Fruit fly (Drosophila melanogaster): ENCODE results near the gene tzn.

tzn gene

dm6 chr3L:20769350-20769749, 29.1 kb upstream of the tzn start, which contains the start of the genes CG4074 and CG4186 (continued):
- TF ChIP-seq CG11504 (tag; optimal IDR thresholded peaks at IDR 0.05) (no peak), CG12391 (tag; optimal IDR thresholded peaks at IDR 0.05) (peak; percentile 9), disco-r (GFP tag; optimal IDR thresholded peaks at IDR 0.05) (no peak), CG9609 (GFP tag; optimal IDR thresholded peaks at IDR 0.05) (no peak), CG8944 (GFP tag; optimal IDR thresholded peaks at IDR 0.05) (no peak), kni (GFP tag; optimal IDR thresholded peaks at IDR 0.05) (peak; percentile 70), chinmo (GFP tag; IDR thresholded peaks at IDR 0.05; ENCODE audit: partially characterized antibody) (no peak), chn (GFP tag; optimal IDR thresholded peaks at IDR 0.05) (no peak), bsh (GFP tag; optimal IDR thresholded peaks at IDR 0.05) (no peak), Rx (GFP tag; IDR thresholded peaks at IDR 0.05) (no peak), Dek (tag; optimal IDR thresholded peaks at IDR 0.05) (no peak), zen (tag; optimal IDR thresholded peaks at IDR 0.05) (peak; percentile 17), ewg (GFP tag; optimal IDR thresholded peaks at IDR 0.05) (no peak), amos (GFP tag; IDR thresholded peaks at IDR 0.05; ENCODE audit: partially characterized antibody) (no peak), CG7928 (GFP tag; optimal IDR thresholded peaks at IDR 0.05) (no peak), stwl (tag; optimal IDR thresholded peaks at IDR 0.05) (peak; percentile 89), CG10979 (tag; optimal IDR thresholded peaks at IDR 0.05) (peak; percentile 4), exex (tag; optimal IDR thresholded peaks at IDR 0.05) (peak; percentile 40), CG2712 (tag; optimal IDR thresholded peaks at IDR 0.05) (peak; percentile 13), mam (GFP tag; optimal IDR thresholded peaks at IDR 0.05) (no peak), CG16779 (GFP tag; IDR thresholded peaks at IDR 0.05) (no peak), CkIIα-i1 (GFP tag; IDR thresholded peaks at IDR 0.05) (no peak), CG12769 (tag; optimal IDR thresholded peaks at IDR 0.05) (peak; percentile 51), CG12299 (tag; optimal IDR thresholded peaks at IDR 0.05) (no peak), C15 (GFP tag; IDR thresholded peaks at IDR 0.05) (no peak), CG9932 (GFP tag; IDR thresholded peaks at IDR 0.05) (no peak), CG10267 (tag; optimal IDR thresholded peaks at IDR 0.05) (peak; percentile 30), sisA (GFP tag; IDR thresholded peaks at IDR 0.05) (no peak), sug (tag; optimal IDR thresholded peaks at IDR 0.05) (peak; percentile 21), Nf-YA (GFP tag; IDR thresholded peaks at IDR 0.05) (no peak), row (GFP tag; IDR thresholded peaks at IDR 0.05) (peak; percentile 32; the same call in 1 of the 3 replicates), lbe (GFP tag; optimal IDR thresholded peaks at IDR 0.05) (peak; percentile 22), E2f1 (GFP tag; IDR thresholded peaks at IDR 0.05) (no peak), CG7963 (GFP tag; IDR thresholded peaks at IDR 0.05; ENCODE audit: partially characterized antibody) (no peak), onecut (GFP tag; IDR thresholded peaks at IDR 0.05) (no peak), pros (GFP tag; optimal IDR thresholded peaks at IDR 0.05) (no peak), Hr3 (GFP tag; optimal IDR thresholded peaks at IDR 0.05) (no peak), CG34422 (GFP tag; IDR thresholded peaks at IDR 0.05) (peak; percentile 25; the same call in 1 of the 3 replicates), Fer2 (tag; optimal IDR thresholded peaks at IDR 0.05) (no peak), aop (GFP tag; IDR thresholded peaks at IDR 0.05) (no peak), phol (tag; optimal IDR thresholded peaks at IDR 0.05) (peak; percentile 42), CG12659 (GFP tag; optimal IDR thresholded peaks at IDR 0.05) (peak; percentile 43), CG7357 (GFP tag; IDR thresholded peaks at IDR 0.05) (no peak)
